Worm (Caenorhabditis elegans): ENCODE results near the gene nspg-1.

DNA sequence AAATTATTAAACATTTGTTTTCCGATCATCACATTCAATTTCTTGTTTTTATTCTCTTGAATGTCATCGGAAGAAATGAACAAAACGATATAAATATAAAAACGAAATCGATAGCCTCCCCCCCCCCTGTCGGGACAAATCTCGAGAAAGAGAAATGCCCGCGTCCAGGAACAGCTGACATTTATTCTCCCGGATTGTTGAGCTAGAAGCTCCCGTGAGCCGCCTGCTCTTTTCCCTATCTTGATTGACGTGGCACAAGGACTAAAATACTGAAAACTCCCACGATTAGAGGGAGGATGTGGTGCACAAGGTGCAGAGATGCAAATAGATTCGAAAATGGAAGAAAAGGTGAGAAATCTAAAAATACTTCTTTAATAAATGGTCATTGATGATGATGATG, 29.0 kb upstream of the nspg-1 start:
- no peak for TF ChIP-seq nhr-77 (tag; optimal IDR thresholded peaks at IDR 0.05)
- no peak for TF ChIP-seq zag-1 (tag; optimal IDR thresholded peaks at IDR 0.05)
- TF ChIP-seq rbr-2 (tag; optimal IDR thresholded peaks at IDR 0.05): no peak
- no peak for TF ChIP-seq F37D6.2 (tag; optimal IDR thresholded peaks at IDR 0.05)
- TF ChIP-seq pha-4 (GFP tag; IDR thresholded peaks at IDR 0.05): no peak
- no peak for TF ChIP-seq pha-4 (tag; optimal IDR thresholded peaks at IDR 0.05)
- no peak for TF ChIP-seq mep-1 (tag; optimal IDR thresholded peaks at IDR 0.05)
- TF ChIP-seq aly-2 (tag; optimal IDR thresholded peaks at IDR 0.05): no peak
